Worm (Caenorhabditis elegans) whole organism, L4/young adult: ENCODE results near the gene srb-6.

Experiments used
- W03F9.2 ChIP-seq: fragments of 150-350 bp; optimal IDR thresholded peaks from 2 replicates; lab custom pipeline; 2014; ENCODE audit warnings: missing biosample characterization, missing genetic modification characterization
- dao-5 ChIP-seq: sonication (generic microtip); optimal IDR thresholded peaks from 2 replicates; lab custom pipeline; 2016; ENCODE audit warnings: missing genotype, missing genetic modification characterization, moderate library complexity, missing compliant biosample characterization
- him-1 ChIP-seq: sonication (generic microtip); optimal IDR thresholded peaks from 2 replicates; lab custom pipeline; 2016; ENCODE audit warnings: missing genotype, missing genetic modification reagents, missing genetic modification characterization, missing compliant biosample characterization

Gene srb-6

ce11 chrII:10192207-10192606 is 2.5 kb upstream of the srb-6 start, which contains the start of gene R05H5.7:
R05H5.7 (plus strand) TSS chrII:10192507.
- TF ChIP-seq dao-5 (tag; lab: Kevin White, UChicago) (no peak), W03F9.2 (tag; lab: Kevin White, UChicago) (no peak), him-1 (no peak)

ce11 chrII:10197091-10197675 is 2.5 kb downstream of the srb-6 start, which contains the start of gene R05H5.3:
R05H5.3 (plus strand) TSS chrII:10197625.
- TF ChIP-seq him-1 = peak; percentile 16
- TF ChIP-seq dao-5 (tag; lab: Kevin White, UChicago) = no peak
- TF ChIP-seq W03F9.2 (tag; lab: Kevin White, UChicago) = peak; percentile 49

ce11 chrII:10198486-10198885 is 3.8 kb downstream of the srb-6 start:
- TF ChIP-seq dao-5 (tag; lab: Kevin White, UChicago) (no peak), W03F9.2 (tag; lab: Kevin White, UChicago) (no peak), him-1 (no peak)

ce11 chrII:10199906-10200305 is 5.2 kb downstream of the srb-6 start, which contains the start of gene R05H5.4:
R05H5.4 (minus strand) TSS chrII:10200006.
- TF ChIP-seq W03F9.2 (tag; lab: Kevin White, UChicago) = no peak
- TF ChIP-seq dao-5 (tag; lab: Kevin White, UChicago) = no peak
- TF ChIP-seq him-1 = no peak

- TF ChIP-seq dao-5 (tag; lab: Kevin White, UChicago) (no peak), him-1 (peak; percentile 34), W03F9.2 (tag; lab: Kevin White, UChicago) (peak; percentile 74)
Measured at ce11 chrII:10200759-10201158, 6.1 kb downstream of the srb-6 start, which contains the start of gene arv-1. arv-1 (minus strand) TSS chrII:10200823.

- TF ChIP-seq him-1 (no peak), dao-5 (tag; lab: Kevin White, UChicago) (no peak), W03F9.2 (tag; lab: Kevin White, UChicago) (no peak)
Measured at ce11 chrII:10202275-10202674, 7.6 kb downstream of the srb-6 start.

ce11 chrII:10203067-10203466 is 8.4 kb downstream of the srb-6 start:
- TF ChIP-seq him-1 = no peak
- TF ChIP-seq dao-5 (tag; lab: Kevin White, UChicago) = no peak
- TF ChIP-seq W03F9.2 (tag; lab: Kevin White, UChicago) = no peak

- TF ChIP-seq him-1 (no peak), W03F9.2 (tag; lab: Kevin White, UChicago) (no peak), dao-5 (tag; lab: Kevin White, UChicago) (no peak)
Measured at ce11 chrII:10203765-10204164, 9.1 kb downstream of the srb-6 start.

- TF ChIP-seq him-1 (no peak), dao-5 (tag; lab: Kevin White, UChicago) (no peak), W03F9.2 (tag; lab: Kevin White, UChicago) (no peak)
Measured at ce11 chrII:10204428-10205049, 9.8 kb downstream of the srb-6 start.

- TF ChIP-seq dao-5 (tag; lab: Kevin White, UChicago) (no peak), W03F9.2 (tag; lab: Kevin White, UChicago) (no peak), him-1 (no peak)
Measured at ce11 chrII:10206425-10206824, 11.7 kb downstream of the srb-6 start, which contains the start of gene T01E8.1. T01E8.1 (plus strand) TSS chrII:10206725.

- TF ChIP-seq dao-5 (tag; lab: Kevin White, UChicago) = no peak
- TF ChIP-seq him-1 = no peak
- TF ChIP-seq W03F9.2 (tag; lab: Kevin White, UChicago) = no peak
Measured at ce11 chrII:10218171-10218570, 23.5 kb downstream of the srb-6 start, which contains the start of gene ref-1. ref-1 (plus strand) TSS chrII:10218471.

ce11 chrII:10220631-10221030 is 25.9 kb downstream of the srb-6 start:
- no peak for TF ChIP-seq W03F9.2 (tag; lab: Kevin White, UChicago)
- TF ChIP-seq him-1 = no peak
- no peak for TF ChIP-seq dao-5 (tag; lab: Kevin White, UChicago)

ce11 chrII:10221627-10222026 is 26.9 kb downstream of the srb-6 start:
- TF ChIP-seq dao-5 (tag; lab: Kevin White, UChicago) (no peak), him-1 (no peak), W03F9.2 (tag; lab: Kevin White, UChicago) (no peak)

- TF ChIP-seq dao-5 (tag; lab: Kevin White, UChicago) (no peak), him-1 (no peak), W03F9.2 (tag; lab: Kevin White, UChicago) (no peak)
Measured at ce11 chrII:10222577-10222976, 27.9 kb downstream of the srb-6 start, which contains the start of gene plc-3. plc-3 (plus strand) TSS chrII:10222877.
